Worm (Caenorhabditis elegans) whole organism, L1 larva: Measurements from ENCODE around the gene T19C3.2.
A peak's percentile ranks its signal among the peaks of the same experiment; 100 is the strongest.

Experiments
- C04F5.9 ChIP-seq: sonication (generic microtip); optimal IDR thresholded peaks from 2 replicates; lab custom pipeline; 2016; ENCODE audit warnings: missing genetic modification characterization, missing compliant biosample characterization
- C16A3.4 ChIP-seq: fragments of 150-350 bp; optimal IDR thresholded peaks from 2 replicates; lab custom pipeline; 2014; ENCODE audit warnings: missing biosample characterization, missing genetic modification characterization
- alr-1 ChIP-seq: fragments of 200-800 bp; sonication (Bioruptor generic); optimal IDR thresholded peaks from 2 replicates; lab custom pipeline; 2018; ENCODE audit warnings: borderline replicate concordance, mild to moderate bottlenecking, missing genetic modification characterization, missing compliant biosample characterization
- aly-2 ChIP-seq: fragments of 150-350 bp; optimal IDR thresholded peaks from 2 replicates; lab custom pipeline; 2014; ENCODE audit warnings: missing biosample characterization, missing genetic modification characterization
- ama-1 ChIP-seq: fragments of 150-350 bp; optimal IDR thresholded peaks from 2 replicates; lab custom pipeline; 2014
- blmp-1 ChIP-seq: fragments of 150-350 bp; optimal IDR thresholded peaks from 2 replicates; lab custom pipeline; 2014; ENCODE audit warnings: missing biosample characterization, missing genetic modification characterization
- ceh-63 ChIP-seq: fragments of 200-800 bp; sonication (Bioruptor generic); optimal IDR thresholded peaks from 2 replicates; lab custom pipeline; 2018; ENCODE audit warnings: mild to moderate bottlenecking, missing genetic modification characterization, missing compliant biosample characterization
- ceh-82 ChIP-seq, 3 experiments: fragments of 150-350 bp in 1 of 3; sonication (generic microtip) in 2 of 3; optimal IDR thresholded peaks; 2 replicates each; lab custom pipeline; 2014 to 2017; ENCODE audit warnings: missing biosample characterization in 3 of 3, missing genetic modification characterization in 3 of 3
- ceh-90 ChIP-seq: sonication (generic microtip); optimal IDR thresholded peaks from 2 replicates; lab custom pipeline; 2016; ENCODE audit warnings: missing genetic modification characterization, missing compliant biosample characterization
- ces-1 ChIP-seq: fragments of 150-350 bp; optimal IDR thresholded peaks from 2 replicates; lab custom pipeline; 2014; ENCODE audit warnings: missing biosample characterization, missing genetic modification reagents, missing genetic modification characterization
- dsc-1 ChIP-seq: sonication (generic microtip); optimal IDR thresholded peaks from 2 replicates; lab custom pipeline; 2016; ENCODE audit warnings: mild to moderate bottlenecking, missing genetic modification characterization, missing compliant biosample characterization
- egl-13 ChIP-seq: sonication (generic microtip); optimal IDR thresholded peaks from 2 replicates; lab custom pipeline; 2016; ENCODE audit warnings: missing genotype, missing genetic modification reagents, missing genetic modification characterization, missing compliant biosample characterization
- fkh-4 ChIP-seq: sonication (generic microtip); optimal IDR thresholded peaks from 2 replicates; lab custom pipeline; 2016; ENCODE audit warnings: missing compliant biosample characterization, missing genetic modification characterization, borderline replicate concordance
- fkh-8 ChIP-seq: sonication (generic microtip); optimal IDR thresholded peaks from 2 replicates; lab custom pipeline; 2016; ENCODE audit warnings: mild to moderate bottlenecking, missing genetic modification characterization, missing compliant biosample characterization
- fos-1 ChIP-seq: fragments of 150-350 bp; optimal IDR thresholded peaks from 2 replicates; lab custom pipeline; 2014; ENCODE audit warnings: missing biosample characterization, missing genetic modification characterization
- hlh-17 ChIP-seq: fragments of 200-800 bp; sonication (Bioruptor generic); optimal IDR thresholded peaks from 2 replicates; lab custom pipeline; 2018; ENCODE audit warnings: missing genetic modification characterization, mild to moderate bottlenecking, missing compliant biosample characterization, moderate library complexity, borderline replicate concordance
- hpl-2 ChIP-seq: fragments of 150-350 bp; optimal IDR thresholded peaks from 2 replicates; lab custom pipeline; 2014; ENCODE audit warnings: missing biosample characterization, missing genetic modification reagents, missing genetic modification characterization
- isw-1 ChIP-seq: fragments of 200-800 bp; sonication (Bioruptor generic); IDR thresholded peaks from 2 replicates; pipeline ENCODE4 v1.3.6; 2022; ENCODE audit warnings: missing genetic modification characterization, missing compliant biosample characterization
- lin-13 ChIP-seq: fragments of 150-350 bp; optimal IDR thresholded peaks from 2 replicates; lab custom pipeline; 2014; ENCODE audit warnings: missing biosample characterization, missing genetic modification reagents, missing genetic modification characterization
- lin-15B ChIP-seq: fragments of 150-350 bp; sonication (generic microtip); optimal IDR thresholded peaks from 3 replicates; lab custom pipeline; 2014; ENCODE audit warnings: missing biosample characterization, missing genetic modification characterization
- mab-9 ChIP-seq: fragments of 200-800 bp; sonication (Bioruptor generic); IDR thresholded peaks from 2 replicates; pipeline ENCODE4 v1.3.6; 2022; ENCODE audit warnings: missing genetic modification reagents, missing genetic modification characterization, missing compliant biosample characterization
- mep-1 ChIP-seq: fragments of 150-350 bp; optimal IDR thresholded peaks from 2 replicates; lab custom pipeline; 2014; ENCODE audit warnings: missing biosample characterization, missing genetic modification characterization
- nhr-11 ChIP-seq: fragments of 150-350 bp; optimal IDR thresholded peaks from 2 replicates; lab custom pipeline; 2014; ENCODE audit warnings: missing biosample characterization, missing genetic modification characterization
- nhr-19 ChIP-seq: fragments of 200-800 bp; sonication (Bioruptor generic); conservative IDR thresholded peaks from 2 replicates; pipeline ENCODE4 v1.3.6; 2022; ENCODE audit warnings: missing genetic modification characterization, missing compliant biosample characterization
- nhr-20 ChIP-seq: sonication (generic microtip); optimal IDR thresholded peaks from 2 replicates; lab custom pipeline; 2016; ENCODE audit warnings: mild to moderate bottlenecking, missing genetic modification characterization, missing compliant biosample characterization
- nhr-47 ChIP-seq: sonication (generic microtip); optimal IDR thresholded peaks from 2 replicates; lab custom pipeline; 2016; ENCODE audit warnings: mild to moderate bottlenecking, missing genetic modification characterization, moderate library complexity, missing compliant biosample characterization
- nhr-71 ChIP-seq: sonication (generic microtip); optimal IDR thresholded peaks from 2 replicates; lab custom pipeline; 2016; ENCODE audit warnings: mild to moderate bottlenecking, missing genetic modification characterization, moderate library complexity, missing compliant biosample characterization
- nhr-77 ChIP-seq: fragments of 150-350 bp; optimal IDR thresholded peaks from 2 replicates; lab custom pipeline; 2014; ENCODE audit warnings: missing biosample characterization, missing genetic modification characterization
- nhr-90 ChIP-seq: sonication (generic microtip); optimal IDR thresholded peaks from 2 replicates; lab custom pipeline; 2016; ENCODE audit warnings: mild to moderate bottlenecking, missing genetic modification characterization, missing compliant biosample characterization; ENCODE audit not compliant: poor library complexity
- pax-3 ChIP-seq: fragments of 200-800 bp; sonication (Bioruptor generic); optimal IDR thresholded peaks from 2 replicates; lab custom pipeline; 2018; ENCODE audit warnings: mild to moderate bottlenecking, missing genetic modification characterization, moderate library complexity, missing compliant biosample characterization
- pqm-1 ChIP-seq: sonication (generic microtip); optimal IDR thresholded peaks from 3 replicates; lab custom pipeline; 2017; ENCODE audit warnings: missing biosample characterization, missing genetic modification characterization
- snpc-4 ChIP-seq: fragments of 150-350 bp; optimal IDR thresholded peaks from 2 replicates; lab custom pipeline; 2014; ENCODE audit warnings: missing biosample characterization, missing genetic modification characterization
- snu-23 ChIP-seq: sonication (generic microtip); optimal IDR thresholded peaks from 2 replicates; lab custom pipeline; 2016; ENCODE audit warnings: missing genetic modification characterization, missing compliant biosample characterization
- tbx-2 ChIP-seq: sonication (generic microtip); optimal IDR thresholded peaks from 2 replicates; lab custom pipeline; 2016; ENCODE audit warnings: missing genetic modification characterization, missing compliant biosample characterization
- tlp-1 ChIP-seq: fragments of 150-350 bp; optimal IDR thresholded peaks from 2 replicates; lab custom pipeline; 2014; ENCODE audit warnings: missing biosample characterization, missing genetic modification characterization
- unc-98 ChIP-seq: fragments of 200-800 bp; sonication (Bioruptor generic); IDR thresholded peaks from 2 replicates; pipeline ENCODE4 v1.3.6; 2022; ENCODE audit warnings: missing genetic modification characterization, missing compliant biosample characterization
- xbp-1 ChIP-seq: sonication (generic microtip); optimal IDR thresholded peaks from 2 replicates; lab custom pipeline; 2016; ENCODE audit warnings: missing genetic modification characterization, missing compliant biosample characterization
- zip-4 ChIP-seq: fragments of 200-800 bp; sonication (Bioruptor generic); optimal IDR thresholded peaks from 2 replicates; lab custom pipeline; 2018; ENCODE audit warnings: mild to moderate bottlenecking, missing genetic modification characterization, moderate library complexity, missing compliant biosample characterization
- ztf-11 ChIP-seq, 2 experiments: sonication (generic microtip); optimal IDR thresholded peaks; 2 replicates each; lab custom pipeline; 2016 to 2017; ENCODE audit warnings: missing genetic modification characterization in 2 of 2, missing biosample characterization in 1 of 2, missing compliant biosample characterization in 1 of 2
- ztf-4 ChIP-seq: fragments of 150-350 bp; optimal IDR thresholded peaks from 2 replicates; lab custom pipeline; 2014; ENCODE audit warnings: missing biosample characterization, missing genetic modification characterization

The T19C3.2 gene

ce11 chrIII:634618-635017, 17.3 kb upstream of the T19C3.2 start, which contains the start of gene fem-2 (continued):
- TF ChIP-seq nhr-90 (tag; lab: Kevin White, UChicago) (peak; percentile 57), nhr-20 (peak; percentile 37), snu-23 (GFP tag; lab: Kevin White, UChicago) (peak; percentile 62), isw-1 (GFP tag; lab: Robert Waterston, UW) (peak; percentile 16; the same call in 1 of the 2 replicates), C16A3.4 (tag; lab: Kevin White, UChicago) (peak; percentile 46), mab-9 (GFP tag; lab: Robert Waterston, UW) (no peak), dsc-1 (tag; lab: Kevin White, UChicago) (peak; percentile 16), fkh-4 (tag; lab: Kevin White, UChicago) (no peak), ztf-4 (tag; lab: Kevin White, UChicago) (no peak), nhr-11 (tag; lab: Kevin White, UChicago) (no peak), nhr-71 (tag; lab: Kevin White, UChicago) (peak; percentile 64), mep-1 (tag; lab: Kevin White, UChicago) (peak; percentile 79), xbp-1 (peak; percentile 50), ceh-82 (tag; optimal IDR thresholded peaks at IDR 0.05; lab: Kevin White, UChicago) (peak; percentile 30 to 63 (median 38)), unc-98 (GFP tag; lab: Robert Waterston, UW) (no peak), alr-1 (tag; lab: Kevin White, UChicago) (no peak), fkh-8 (peak; percentile 1), snpc-4 (tag; lab: Kevin White, UChicago) (no peak)

ce11 chrIII:631421-631820, 14.1 kb upstream of the T19C3.2 start, which contains the start of gene T19C3.6:
Gene T19C3.6, minus strand, starts transcription at chrIII:631521.
- TF ChIP-seq pqm-1 (tag; lab: Kevin White, UChicago) = no peak
- TF ChIP-seq pax-3 (tag; lab: Kevin White, UChicago) = no peak
- TF ChIP-seq blmp-1 (tag; lab: Kevin White, UChicago) = no peak
- TF ChIP-seq ztf-11 (tag; optimal IDR thresholded peaks at IDR 0.05; lab: Kevin White, UChicago) = no peak
- no peak for TF ChIP-seq isw-1 (GFP tag; lab: Robert Waterston, UW)
- TF ChIP-seq dsc-1 (tag; lab: Kevin White, UChicago) = no peak
- no peak for TF ChIP-seq tbx-2 (tag; lab: Kevin White, UChicago)
- no peak for TF ChIP-seq tlp-1 (tag; lab: Kevin White, UChicago)
- TF ChIP-seq lin-13 (GFP tag; lab: Kevin White, UChicago) = no peak
- TF ChIP-seq unc-98 (GFP tag; lab: Robert Waterston, UW) = no peak
- TF ChIP-seq snpc-4 (tag; lab: Kevin White, UChicago) = no peak
- no peak for TF ChIP-seq nhr-19
- no peak for TF ChIP-seq nhr-77 (tag; lab: Kevin White, UChicago)
- no peak for TF ChIP-seq ceh-90 (tag; lab: Kevin White, UChicago)
- no peak for TF ChIP-seq C04F5.9 (tag; lab: Kevin White, UChicago)
- TF ChIP-seq ama-1 (lab: Kevin White, UChicago) = no peak
- TF ChIP-seq nhr-11 (tag; lab: Kevin White, UChicago) = no peak
- no peak for TF ChIP-seq egl-13
- no peak for TF ChIP-seq ceh-63 (GFP tag; lab: Kevin White, UChicago)

DNA sequence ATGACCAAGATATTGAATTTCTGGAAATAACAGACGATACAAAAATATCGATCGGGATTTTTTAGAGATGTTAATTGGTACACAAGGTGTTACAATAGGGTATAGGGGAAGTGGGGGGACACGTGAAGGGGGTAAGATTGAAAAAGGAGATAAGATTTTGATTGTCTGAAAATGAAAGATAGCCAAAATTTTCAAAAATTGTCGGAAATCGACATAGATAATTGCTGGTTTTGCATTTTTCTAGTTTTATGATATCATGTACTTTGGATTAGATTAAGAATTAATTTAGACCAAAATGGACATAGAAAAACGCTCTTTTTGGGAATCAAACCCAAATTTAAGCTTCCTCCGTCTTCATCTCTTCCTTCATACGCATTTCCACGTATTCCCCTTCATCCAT, 10.5 kb upstream of the T19C3.2 start, which contains the start of gene T19C3.5:
Gene T19C3.5 (minus strand): TSS at position 101 of the 400 bp plus-strand sequence.
- TF ChIP-seq nhr-71 (tag; lab: Kevin White, UChicago) (no peak), fos-1 (no peak), lin-15B (tag; lab: Kevin White, UChicago) (no peak), ces-1 (GFP tag; lab: Kevin White, UChicago) (no peak), mep-1 (tag; lab: Kevin White, UChicago) (no peak), fkh-8 (no peak), nhr-77 (tag; lab: Kevin White, UChicago) (no peak), nhr-11 (tag; lab: Kevin White, UChicago) (no peak), ceh-63 (GFP tag; lab: Kevin White, UChicago) (no peak), zip-4 (GFP tag; lab: Kevin White, UChicago) (no peak), nhr-20 (no peak), aly-2 (tag; lab: Kevin White, UChicago) (no peak), ama-1 (lab: Kevin White, UChicago) (no peak), hlh-17 (no peak), C04F5.9 (tag; lab: Kevin White, UChicago) (no peak), xbp-1 (no peak), blmp-1 (tag; lab: Kevin White, UChicago) (no peak), hpl-2 (GFP tag; lab: Kevin White, UChicago) (no peak), nhr-47 (no peak)
